Fruit fly (Drosophila melanogaster) whole organism, embryonic: ENCODE data around the gene mthl12.

Experiments used
- ATbp ChIP-seq: fragments of 200-800 bp; sonication (Bioruptor generic); optimal IDR thresholded peaks from 2 replicates; lab custom pipeline; 2017; ENCODE audit warnings: missing biosample characterization, mild to moderate bottlenecking, missing genetic modification characterization, missing genetic modification reagents
- Adf1 ChIP-seq: fragments of 200-800 bp; sonication (Bioruptor generic); IDR thresholded peaks from 2 replicates; pipeline ENCODE4 v1.3.6; 2022; ENCODE audit warnings: missing biosample characterization, missing genetic modification characterization
- Antp ChIP-seq: fragments of 200-800 bp; sonication (Bioruptor generic); optimal IDR thresholded peaks from 3 replicates; lab custom pipeline; 2016; ENCODE audit warnings: missing biosample characterization, missing genetic modification characterization
- Atf6 ChIP-seq: fragments of 200-800 bp; sonication (Bioruptor generic); IDR thresholded peaks from 2 replicates; pipeline ENCODE4 v1.3.6; 2022; ENCODE audit warnings: missing biosample characterization, missing genetic modification characterization
- CG10267 ChIP-seq: fragments of 200-800 bp; sonication (Bioruptor generic); optimal IDR thresholded peaks from 2 replicates; lab custom pipeline; 2018; ENCODE audit warnings: missing biosample characterization, mild to moderate bottlenecking, missing genetic modification characterization, moderate library complexity
- CG10431 ChIP-seq: fragments of 200-800 bp; sonication (Bioruptor generic); optimal IDR thresholded peaks from 3 replicates; lab custom pipeline; 2018; ENCODE audit warnings: missing biosample characterization, mild to moderate bottlenecking, missing genetic modification characterization
- CG11247 ChIP-seq: fragments of 200-800 bp; sonication (Bioruptor generic); IDR thresholded peaks from 2 replicates; pipeline ENCODE4 v1.3.6; 2022; ENCODE audit warnings: missing biosample characterization, missing genetic modification characterization
- CG11504 ChIP-seq: fragments of 200-800 bp; sonication (Bioruptor generic); optimal IDR thresholded peaks from 3 replicates; lab custom pipeline; 2019; ENCODE audit warnings: missing biosample characterization, mild to moderate bottlenecking, missing genetic modification characterization, moderate library complexity
- CG11696 ChIP-seq: fragments of 200-800 bp; sonication (Bioruptor generic); IDR thresholded peaks from 2 replicates; pipeline ENCODE4 v1.3.6; 2022; ENCODE audit warnings: missing biosample characterization, missing genetic modification characterization
- CG13424 ChIP-seq: fragments of 200-800 bp; sonication (Bioruptor generic); optimal IDR thresholded peaks from 2 replicates; lab custom pipeline; 2019; ENCODE audit warnings: missing biosample characterization, mild to moderate bottlenecking, missing genetic modification characterization, moderate library complexity
- CG15601 ChIP-seq: fragments of 200-800 bp; sonication (Bioruptor generic); optimal IDR thresholded peaks from 3 replicates; lab custom pipeline; 2019; ENCODE audit warnings: missing biosample characterization, mild to moderate bottlenecking, missing genetic modification characterization, moderate library complexity
- CG17359 ChIP-seq: fragments of 200-800 bp; sonication (Bioruptor generic); optimal IDR thresholded peaks from 3 replicates; lab custom pipeline; 2018; ENCODE audit warnings: missing biosample characterization, mild to moderate bottlenecking, missing genetic modification characterization, moderate library complexity
- CG17385 ChIP-seq: fragments of 200-800 bp; sonication (Bioruptor generic); optimal IDR thresholded peaks from 3 replicates; lab custom pipeline; 2018; ENCODE audit warnings: missing biosample characterization, mild to moderate bottlenecking, missing genetic modification characterization
- CG1832 ChIP-seq: fragments of 200-800 bp; sonication (Bioruptor generic); optimal IDR thresholded peaks from 2 replicates; lab custom pipeline; 2017; ENCODE audit warnings: missing biosample characterization, mild to moderate bottlenecking, missing genetic modification characterization, inconsistent platforms
- CG6689 ChIP-seq: fragments of 200-800 bp; sonication (Bioruptor generic); IDR thresholded peaks from 2 replicates; pipeline ENCODE4 v1.3.6; 2022; ENCODE audit warnings: missing biosample characterization, missing genetic modification characterization
- CG7987 ChIP-seq: fragments of 200-800 bp; sonication (Bioruptor generic); optimal IDR thresholded peaks from 2 replicates; lab custom pipeline; 2018; ENCODE audit warnings: missing biosample characterization, mild to moderate bottlenecking, missing genetic modification characterization, moderate library complexity
- CG8281 ChIP-seq: fragments of 200-800 bp; sonication (Bioruptor generic); optimal IDR thresholded peaks from 2 replicates; lab custom pipeline; 2018; ENCODE audit warnings: missing biosample characterization, mild to moderate bottlenecking, missing genetic modification characterization, moderate library complexity
- CG8359 ChIP-seq: fragments of 200-800 bp; sonication (Bioruptor generic); optimal IDR thresholded peaks from 2 replicates; lab custom pipeline; 2017; ENCODE audit warnings: missing biosample characterization, mild to moderate bottlenecking, missing genetic modification characterization, borderline replicate concordance
- CrebB ChIP-seq: fragments of 200-800 bp; sonication (Bioruptor generic); optimal IDR thresholded peaks from 3 replicates; lab custom pipeline; 2018; ENCODE audit warnings: missing biosample characterization, mild to moderate bottlenecking, missing genetic modification characterization
- Dbx ChIP-seq: fragments of 200-800 bp; sonication (Bioruptor generic); IDR thresholded peaks from 3 replicates; pipeline ENCODE4 v1.3.6; 2022; ENCODE audit warnings: missing biosample characterization, missing genetic modification characterization
- Dip2 ChIP-seq: fragments of 200-800 bp; sonication (Bioruptor generic); IDR thresholded peaks from 2 replicates; pipeline ENCODE4 v1.3.6; 2022; ENCODE audit warnings: missing biosample characterization, missing genetic modification characterization
- Dip3 ChIP-seq: fragments of 200-800 bp; sonication (Bioruptor generic); optimal IDR thresholded peaks from 3 replicates; lab custom pipeline; 2016; ENCODE audit warnings: missing biosample characterization, missing genetic modification characterization
- Fer2 ChIP-seq: fragments of 200-800 bp; sonication (Bioruptor generic); optimal IDR thresholded peaks from 2 replicates; lab custom pipeline; 2018; ENCODE audit warnings: missing biosample characterization, mild to moderate bottlenecking, missing genetic modification characterization, moderate library complexity
- Gsc ChIP-seq: fragments of 200-800 bp; sonication (Bioruptor generic); IDR thresholded peaks from 2 replicates; pipeline ENCODE4 v1.3.6; 2022; ENCODE audit warnings: missing biosample characterization, missing genetic modification characterization
- Hr3 ChIP-seq: fragments of 200-800 bp; sonication (Bioruptor generic); optimal IDR thresholded peaks from 3 replicates; lab custom pipeline; 2016; ENCODE audit warnings: missing biosample characterization, missing genetic modification characterization
- Hr39 ChIP-seq: fragments of >200 bp; optimal IDR thresholded peaks from 2 replicates; lab custom pipeline; 2017
- Lim3 ChIP-seq: fragments of 200-800 bp; sonication (Bioruptor generic); IDR thresholded peaks from 2 replicates; pipeline ENCODE4 v1.3.6; 2022; ENCODE audit warnings: missing biosample characterization, missing genetic modification characterization
- NFAT ChIP-seq: fragments of 200-800 bp; sonication (Bioruptor generic); IDR thresholded peaks from 2 replicates; pipeline ENCODE4 v1.3.6; 2022; ENCODE audit warnings: missing biosample characterization, missing genetic modification characterization
- Nf-YC ChIP-seq: fragments of 200-800 bp; optimal IDR thresholded peaks from 3 replicates; lab custom pipeline; 2019; ENCODE audit warnings: missing biosample characterization, mild to moderate bottlenecking, missing genetic modification characterization, moderate library complexity
- Opbp ChIP-seq: fragments of 200-800 bp; sonication (Bioruptor generic); IDR thresholded peaks from 3 replicates; pipeline ENCODE4 v1.3.6; 2022; ENCODE audit warnings: missing biosample characterization, missing genetic modification characterization; ENCODE audit not compliant: partially characterized antibody
- Ptx1 ChIP-seq: fragments of 200-800 bp; sonication (Bioruptor generic); IDR thresholded peaks from 2 replicates; pipeline ENCODE4 v1.3.6; 2022; ENCODE audit warnings: missing biosample characterization, missing genetic modification characterization
- Trl ChIP-seq, 3 experiments: fragments of >200 bp in 2 of 3; fragments of 200-800 bp in 1 of 3; sonication (Bioruptor generic) in 1 of 3; optimal IDR thresholded peaks; 2 replicates in 1 of 3; 3 replicates in 2 of 3; lab custom pipeline; 2016 to 2017; ENCODE audit warnings: missing biosample characterization in 1 of 3, missing genetic modification characterization in 1 of 3
- Xbp1 ChIP-seq: fragments of 200-800 bp; sonication (Bioruptor generic); optimal IDR thresholded peaks from 3 replicates; lab custom pipeline; 2016; ENCODE audit warnings: missing biosample characterization, mild to moderate bottlenecking, missing genetic modification characterization
- bigmax ChIP-seq: fragments of 200-800 bp; sonication (Bioruptor generic); optimal IDR thresholded peaks from 2 replicates; lab custom pipeline; 2018; ENCODE audit warnings: missing biosample characterization, mild to moderate bottlenecking, missing genetic modification characterization
- fd64A ChIP-seq: fragments of 200-800 bp; sonication (Bioruptor generic); optimal IDR thresholded peaks from 3 replicates; lab custom pipeline; 2018; ENCODE audit warnings: missing biosample characterization, mild to moderate bottlenecking, missing genetic modification characterization
- grn ChIP-seq: fragments of 200-800 bp; sonication (Bioruptor generic); optimal IDR thresholded peaks from 3 replicates; lab custom pipeline; 2017; ENCODE audit warnings: missing biosample characterization, missing genetic modification characterization
- hb ChIP-seq: fragments of 200-800 bp; sonication (Bioruptor generic); IDR thresholded peaks from 3 replicates; pipeline ENCODE4 v1.3.6; 2022; ENCODE audit warnings: missing biosample characterization, missing genetic modification characterization; ENCODE audit not compliant: partially characterized antibody
- insv ChIP-seq, 2 experiments: fragments of 200-800 bp; sonication (Bioruptor generic); optimal IDR thresholded peaks; 3 replicates each; lab custom pipeline; 2016 to 2018; ENCODE audit warnings: missing biosample characterization in 2 of 2, missing genetic modification characterization in 2 of 2
- ken ChIP-seq: fragments of 200-800 bp; sonication (Bioruptor generic); IDR thresholded peaks from 3 replicates; pipeline ENCODE4 v1.3.6; 2022; ENCODE audit warnings: missing biosample characterization, missing genetic modification characterization
- lmd ChIP-seq: fragments of 200-800 bp; sonication (Bioruptor generic); IDR thresholded peaks from 2 replicates; pipeline ENCODE4 v1.3.6; 2022; ENCODE audit warnings: missing biosample characterization, missing genetic modification characterization
- luna ChIP-seq: fragments of 200-800 bp; sonication (Bioruptor generic); optimal IDR thresholded peaks from 2 replicates; lab custom pipeline; 2016; ENCODE audit warnings: missing biosample characterization, missing genetic modification characterization
- mam ChIP-seq: fragments of 200-800 bp; sonication (Bioruptor generic); optimal IDR thresholded peaks from 3 replicates; lab custom pipeline; 2016; ENCODE audit warnings: missing biosample characterization, missing genetic modification characterization
- mirr ChIP-seq: fragments of 200-800 bp; sonication (Bioruptor generic); optimal IDR thresholded peaks from 3 replicates; lab custom pipeline; 2018; ENCODE audit warnings: missing biosample characterization, mild to moderate bottlenecking, missing genetic modification characterization
- nom ChIP-seq: fragments of 200-800 bp; sonication (Bioruptor generic); optimal IDR thresholded peaks from 2 replicates; lab custom pipeline; 2017; ENCODE audit warnings: missing biosample characterization, missing genetic modification characterization, mild to moderate bottlenecking, moderate library complexity, missing genetic modification reagents
- oc ChIP-seq: fragments of 200-800 bp; sonication (Bioruptor generic); optimal IDR thresholded peaks from 2 replicates; lab custom pipeline; 2018; ENCODE audit warnings: missing biosample characterization, mild to moderate bottlenecking, missing genetic modification characterization, moderate library complexity
- stwl ChIP-seq: fragments of 200-800 bp; sonication (Bioruptor generic); optimal IDR thresholded peaks from 3 replicates; lab custom pipeline; 2018; ENCODE audit warnings: missing biosample characterization, mild to moderate bottlenecking, missing genetic modification characterization, moderate library complexity
- tx ChIP-seq: fragments of 200-800 bp; sonication (Bioruptor generic); optimal IDR thresholded peaks from 2 replicates; lab custom pipeline; 2016; ENCODE audit warnings: missing biosample characterization, missing genetic modification characterization
- yki ChIP-seq: fragments of >200 bp; optimal IDR thresholded peaks from 3 replicates; lab custom pipeline; 2018
- zf30C ChIP-seq: fragments of 200-800 bp; sonication (Bioruptor generic); optimal IDR thresholded peaks from 3 replicates; lab custom pipeline; 2018; ENCODE audit warnings: missing biosample characterization, mild to moderate bottlenecking, missing genetic modification characterization

mthl12 gene

DNA sequence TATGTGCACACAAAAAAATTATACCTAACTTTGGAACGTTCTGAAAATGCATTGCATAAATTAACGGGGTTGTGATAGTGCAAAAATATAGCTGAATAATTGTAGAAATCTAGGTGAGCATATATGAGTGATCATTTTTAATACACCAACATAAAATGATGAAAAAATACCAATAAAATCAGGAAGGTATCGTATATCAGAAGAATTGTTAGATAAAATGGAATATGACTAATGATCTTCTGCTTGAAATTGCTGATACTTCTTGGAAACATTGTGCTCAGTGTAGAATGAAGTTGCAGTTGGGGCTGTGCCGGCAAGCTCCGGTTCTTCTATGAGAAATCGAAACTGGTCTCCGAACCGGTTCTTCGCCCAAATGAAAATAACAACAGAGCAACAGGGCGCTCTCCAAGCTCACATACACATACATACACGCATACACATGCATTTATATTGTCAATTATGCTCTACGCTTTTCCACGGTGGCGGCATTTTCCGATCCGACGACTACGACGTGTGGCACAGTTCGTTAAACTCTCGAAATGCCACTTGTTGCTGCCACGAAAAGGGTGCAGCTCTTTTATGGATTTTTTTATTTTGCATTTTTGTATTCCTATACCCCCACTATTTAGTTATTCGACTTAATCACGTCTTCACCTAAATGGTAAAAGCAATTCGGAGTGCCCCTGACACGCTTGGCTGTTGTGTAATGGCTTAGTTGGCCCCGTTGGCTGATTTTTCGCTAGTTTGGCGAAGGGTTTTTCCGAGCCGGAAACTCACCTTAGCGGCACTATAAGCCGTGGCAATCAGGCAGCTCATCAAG is 47.6 kb downstream of the mthl12 start (continued):
- peak; percentile 60 for TF ChIP-seq CG11247 (GFP tag; lab: Robert Waterston, UW)
- TF ChIP-seq yki (lab: Kevin White, UChicago): no peak
- TF ChIP-seq Antp (GFP tag; lab: Kevin White, UChicago): peak; percentile 88
- peak; percentile 87 for TF ChIP-seq oc (tag; lab: Kevin White, UChicago)
- peak; percentile 91 for TF ChIP-seq nom (GFP tag; lab: Kevin White, UChicago)
- TF ChIP-seq tx (GFP tag; lab: Kevin White, UChicago): peak; percentile 86
- TF ChIP-seq Dip3: peak; percentile 84
- peak; percentile 49 for TF ChIP-seq Gsc
- 0 out of 2 replicates have a peak, but pooled peaks have one; percentile 45 for TF ChIP-seq Adf1 (GFP tag; lab: Robert Waterston, UW)
- peak; percentile 79 for TF ChIP-seq ATbp (GFP tag; lab: Kevin White, UChicago)
- TF ChIP-seq insv (GFP tag; optimal IDR thresholded peaks at IDR 0.05; lab: Kevin White, UChicago): peak; percentile 6 to 47
- TF ChIP-seq Ptx1 (GFP tag; lab: Robert Waterston, UW): peak; percentile 90
- no peak for TF ChIP-seq hb
- TF ChIP-seq Nf-YC (tag; lab: Kevin White, UChicago): peak; percentile 74
- TF ChIP-seq CG13424 (tag; lab: Kevin White, UChicago): peak; percentile 92
- peak; percentile 25 to 26 for TF ChIP-seq Trl (optimal IDR thresholded peaks at IDR 0.05; lab: Kevin White, UChicago)
- peak; percentile 88 for TF ChIP-seq Trl (GFP tag; optimal IDR thresholded peaks at IDR 0.05; lab: Kevin White, UChicago)
- TF ChIP-seq CG10267 (tag; lab: Kevin White, UChicago): peak; percentile 84
- TF ChIP-seq Lim3 (GFP tag; lab: Robert Waterston, UW): 0 out of 2 replicates have a peak, but pooled peaks have one; percentile 24
- peak; percentile 90 for TF ChIP-seq zf30C (GFP tag; lab: Kevin White, UChicago)
- TF ChIP-seq CG17385: peak; percentile 87
- peak; percentile 90 for TF ChIP-seq CG11504 (tag; lab: Kevin White, UChicago)
- TF ChIP-seq mirr: peak; percentile 23
- TF ChIP-seq CG11696 (GFP tag; lab: Robert Waterston, UW): peak; percentile 62; the same call in 1 of the 2 replicates
- TF ChIP-seq Opbp (GFP tag; lab: Robert Waterston, UW): no peak
- TF ChIP-seq CG8359 (GFP tag; lab: Kevin White, UChicago): peak; percentile 68
- peak; percentile 42; the same call in 1 of the 3 replicates for TF ChIP-seq Dbx
- TF ChIP-seq CG10431: peak; percentile 76
- peak; percentile 90 for TF ChIP-seq lmd (GFP tag; lab: Robert Waterston, UW)
- TF ChIP-seq Hr3 (GFP tag; lab: Kevin White, UChicago): peak; percentile 88
- peak; percentile 73 for TF ChIP-seq luna
- TF ChIP-seq Fer2: peak; percentile 27
- TF ChIP-seq CrebB (tag; lab: Kevin White, UChicago): peak; percentile 75
- no peak for TF ChIP-seq bigmax (GFP tag; lab: Kevin White, UChicago)
- TF ChIP-seq Atf6 (GFP tag; lab: Robert Waterston, UW): peak; percentile 88
- TF ChIP-seq Hr39 (lab: Kevin White, UChicago): no peak
- peak; percentile 77 for TF ChIP-seq CG8281
- TF ChIP-seq CG7987 (GFP tag; lab: Kevin White, UChicago): peak; percentile 63
- TF ChIP-seq NFAT (GFP tag; lab: Robert Waterston, UW): peak; percentile 58
- no peak for TF ChIP-seq Dip2 (GFP tag; lab: Robert Waterston, UW)
- peak; percentile 57 for TF ChIP-seq grn (GFP tag; lab: Kevin White, UChicago)
- TF ChIP-seq CG17359 (tag; lab: Kevin White, UChicago): peak; percentile 82
- TF ChIP-seq Xbp1 (GFP tag; lab: Kevin White, UChicago): peak; percentile 90
- peak; percentile 83 for TF ChIP-seq CG15601 (tag; lab: Kevin White, UChicago)
- peak; percentile 90 for TF ChIP-seq CG6689 (GFP tag; lab: Robert Waterston, UW)
- peak; percentile 86 for TF ChIP-seq mam (GFP tag; lab: Kevin White, UChicago)
- no peak for TF ChIP-seq CG1832 (GFP tag; lab: Kevin White, UChicago)
- no peak; the same call in 2 of the 3 replicates for TF ChIP-seq ken (GFP tag; lab: Robert Waterston, UW)
- peak; percentile 6 for TF ChIP-seq stwl (tag; lab: Kevin White, UChicago)
- peak; percentile 60 for TF ChIP-seq fd64A
